Fruit fly (Drosophila melanogaster): Measurements from ENCODE around the gene CG13625.
A peak's percentile ranks its signal among the peaks of the same experiment; 100 is the strongest.

CG13625 gene

dm6 chr3R:24564191-24564798 is 20.7 kb downstream of the CG13625 start (continued):
- no peak for TF ChIP-seq unc-4 (GFP tag; IDR thresholded peaks at IDR 0.05; ENCODE audit: partially characterized antibody)
- TF ChIP-seq CG4282 (GFP tag; optimal IDR thresholded peaks at IDR 0.05) = no peak
- TF ChIP-seq CG2199 (GFP tag; IDR thresholded peaks at IDR 0.05) = no peak
- no peak for TF ChIP-seq shn (GFP tag; optimal IDR thresholded peaks at IDR 0.05)
- TF ChIP-seq repo (GFP tag; optimal IDR thresholded peaks at IDR 0.05) = no peak
- no peak for TF ChIP-seq Doc2 (GFP tag; IDR thresholded peaks at IDR 0.05)
- TF ChIP-seq C15 (GFP tag; IDR thresholded peaks at IDR 0.05) = no peak
- no peak for TF ChIP-seq inv (GFP tag; IDR thresholded peaks at IDR 0.05; ENCODE audit: partially characterized antibody)
- TF ChIP-seq Hsf (GFP tag; optimal IDR thresholded peaks at IDR 0.05) = no peak
- TF ChIP-seq CG13296 (GFP tag; optimal IDR thresholded peaks at IDR 0.05) = peak; percentile 16
- TF ChIP-seq Ada2b (GFP tag; IDR thresholded peaks at IDR 0.05) = no peak
- no peak for TF ChIP-seq dimm (GFP tag; IDR thresholded peaks at IDR 0.05)
- TF ChIP-seq Atf3 (GFP tag; optimal IDR thresholded peaks at IDR 0.05) = no peak
- TF ChIP-seq CG6683 (GFP tag; optimal IDR thresholded peaks at IDR 0.05) = no peak
- TF ChIP-seq HLH3B (GFP tag; IDR thresholded peaks at IDR 0.05) = no peak
- TF ChIP-seq CG1233 (GFP tag; optimal IDR thresholded peaks at IDR 0.05) = peak; percentile 2
- no peak for TF ChIP-seq CG30403 (GFP tag; optimal IDR thresholded peaks at IDR 0.05)
- TF ChIP-seq CG5180 (GFP tag; optimal IDR thresholded peaks at IDR 0.05) = no peak
- TF ChIP-seq ab (GFP tag; optimal IDR thresholded peaks at IDR 0.05) = no peak
- no peak for TF ChIP-seq CG1792 (GFP tag; optimal IDR thresholded peaks at IDR 0.05)
- TF ChIP-seq org-1 (GFP tag; optimal IDR thresholded peaks at IDR 0.05) = no peak
- TF ChIP-seq CG8089 (GFP tag; optimal IDR thresholded peaks at IDR 0.05) = no peak
- no peak for TF ChIP-seq bbx (GFP tag; IDR thresholded peaks at IDR 0.05; ENCODE audit: partially characterized antibody)
- TF ChIP-seq CG3163 (GFP tag; optimal IDR thresholded peaks at IDR 0.05) = no peak
- TF ChIP-seq sqz (GFP tag; optimal IDR thresholded peaks at IDR 0.05) = no peak
- TF ChIP-seq CG18764 (GFP tag; optimal IDR thresholded peaks at IDR 0.05) = no peak
- TF ChIP-seq gce (GFP tag; IDR thresholded peaks at IDR 0.05) = no peak
- TF ChIP-seq sim (GFP tag; IDR thresholded peaks at IDR 0.05) = no peak
- peak in 1 of 2 experiments; percentile 48 for TF ChIP-seq Eip74EF (GFP tag; optimal IDR thresholded peaks at IDR 0.05)
- TF ChIP-seq Myb (GFP tag; optimal IDR thresholded peaks at IDR 0.05) = no peak
- TF ChIP-seq ap (GFP tag; IDR thresholded peaks at IDR 0.05) = no peak
- TF ChIP-seq CrebB (tag; optimal IDR thresholded peaks at IDR 0.05) = no peak
- TF ChIP-seq gro (GFP tag; optimal IDR thresholded peaks at IDR 0.05) = peak; percentile 7
- TF ChIP-seq caup (GFP tag; optimal IDR thresholded peaks at IDR 0.05; ENCODE audit: severe bottlenecking) = no peak
- TF ChIP-seq CG12744 (GFP tag; optimal IDR thresholded peaks at IDR 0.05) = no peak

- TF ChIP-seq mld (GFP tag; IDR thresholded peaks at IDR 0.05; ENCODE audit: partially characterized antibody) = peak; percentile 42; the same call in 1 of the 3 replicates
- TF ChIP-seq lmd (GFP tag; IDR thresholded peaks at IDR 0.05) = no peak
- TF ChIP-seq cwo (GFP tag; optimal IDR thresholded peaks at IDR 0.05) = peak; percentile 90
- TF ChIP-seq Med (GFP tag) = peak; percentile 33
- TF ChIP-seq exex (tag; optimal IDR thresholded peaks at IDR 0.05) = peak; percentile 77
- peak; percentile 44 for TF ChIP-seq mirr (GFP tag; optimal IDR thresholded peaks at IDR 0.05)
- TF ChIP-seq crol (GFP tag; IDR thresholded peaks at IDR 0.05) = 0 out of 2 replicates have a peak, but pooled peaks have one; percentile 20
- no peak for TF ChIP-seq Stat92E (GFP tag; optimal IDR thresholded peaks at IDR 0.05)
- TF ChIP-seq CG34376 (GFP tag; optimal IDR thresholded peaks at IDR 0.05) = peak; percentile 63
- peak; percentile 62; the same call in 1 of the 2 replicates for TF ChIP-seq rib (GFP tag; IDR thresholded peaks at IDR 0.05)
- no peak for TF ChIP-seq Atf3 (GFP tag; optimal IDR thresholded peaks at IDR 0.05)
These were observed 21.7 kb downstream of the CG13625 start for dm6 chr3R:24563039-24563825.

Data from whole organism, embryonic.